Worm (Caenorhabditis elegans): Measurements from ENCODE around the gene rpl-6.

rpl-6 gene

ce11 chrIII:7181822-7182221 lies 26.4 kb upstream of the rpl-6 start, which contains the start of gene epg-4 (continued):
- TF ChIP-seq ceh-82 (tag; optimal IDR thresholded peaks at IDR 0.05) (no peak), nhr-41 (GFP tag; IDR thresholded peaks at IDR 0.05) (no peak), mes-2 (tag; optimal IDR thresholded peaks at IDR 0.05; ENCODE audit: poor library complexity, severe bottlenecking) (peak; percentile 66), zfp-2 (tag; optimal IDR thresholded peaks at IDR 0.05) (peak; percentile 33), lin-29 (GFP tag; IDR thresholded peaks at IDR 0.05) (no peak), nhr-10 (tag; optimal IDR thresholded peaks at IDR 0.05) (no peak), ceh-44 (GFP tag; IDR thresholded peaks at IDR 0.05) (no peak), mxl-2 (GFP tag; conservative IDR thresholded peaks at IDR 0.05) (no peak), egl-27 (tag; optimal IDR thresholded peaks at IDR 0.05) (no peak), snpc-1.2 (GFP tag; IDR thresholded peaks at IDR 0.05) (no peak), dmd-8 (GFP tag; IDR thresholded peaks at IDR 0.05) (no peak), mxl-3 (GFP tag; optimal IDR thresholded peaks at IDR 0.05) (peak; percentile 49), pha-4 (GFP tag; IDR thresholded peaks at IDR 0.05) (peak; percentile 63; the same call in 1 of the 2 replicates), pha-4 (tag; optimal IDR thresholded peaks at IDR 0.05) (peak; percentile 31), dmd-6 (GFP tag; IDR thresholded peaks at IDR 0.05) (no peak), tra-1 (GFP tag; IDR thresholded peaks at IDR 0.05) (no peak), php-3 (GFP tag; IDR thresholded peaks at IDR 0.05) (no peak), hlh-11 (tag; optimal IDR thresholded peaks at IDR 0.05) (peak; percentile 65), madf-5 (GFP tag; IDR thresholded peaks at IDR 0.05) (no peak), unc-130 (GFP tag; optimal IDR thresholded peaks at IDR 0.05) (no peak), ctbp-1 (GFP tag; IDR thresholded peaks at IDR 0.05) (peak; percentile 37; the same call in 1 of the 2 replicates), nhr-77 (tag; optimal IDR thresholded peaks at IDR 0.05) (peak; percentile 80), ceh-32 (tag; optimal IDR thresholded peaks at IDR 0.05; ENCODE audit: poor library complexity) (no peak), dmd-9 (GFP tag; IDR thresholded peaks at IDR 0.05) (no peak), D1046.2 (GFP tag; IDR thresholded peaks at IDR 0.05) (no peak), tag-97 (GFP tag; IDR thresholded peaks at IDR 0.05) (no peak), lin-39 (tag; optimal IDR thresholded peaks at IDR 0.05) (no peak), dve-1 (tag; optimal IDR thresholded peaks at IDR 0.05; ENCODE audit: insufficient read depth) (peak; percentile 33), lin-38 (GFP tag; IDR thresholded peaks at IDR 0.05) (peak; percentile 75), ztf-11 (tag; optimal IDR thresholded peaks at IDR 0.05) (no peak), F49E8.2 (tag; optimal IDR thresholded peaks at IDR 0.05; ENCODE audit: borderline replicate concordance) (no peak), egl-43 (GFP tag; IDR thresholded peaks at IDR 0.05) (no peak), daf-12 (tag; optimal IDR thresholded peaks at IDR 0.05) (no peak), nhr-42 (GFP tag; IDR thresholded peaks at IDR 0.05) (no peak)

- peak; percentile 2 for TF ChIP-seq fkh-10 (GFP tag; optimal IDR thresholded peaks at IDR 0.05)
- TF ChIP-seq pha-4 (GFP tag; IDR thresholded peaks at IDR 0.05), result no peak
- TF ChIP-seq pha-4 (tag; optimal IDR thresholded peaks at IDR 0.05), result peak; percentile 3
- TF ChIP-seq mes-2 (tag; optimal IDR thresholded peaks at IDR 0.05; ENCODE audit: poor library complexity, severe bottlenecking), result peak; percentile 89
- TF ChIP-seq T20F7.1 (GFP tag; optimal IDR thresholded peaks at IDR 0.05), result peak; percentile 62
- TF ChIP-seq daf-16 (GFP tag; optimal IDR thresholded peaks at IDR 0.05), result no peak
- TF ChIP-seq daf-16 (tag; optimal IDR thresholded peaks at IDR 0.05), result peak; percentile 66
- peak; percentile 78 for TF ChIP-seq mep-1 (tag; optimal IDR thresholded peaks at IDR 0.05)
- TF ChIP-seq dve-1 (tag; optimal IDR thresholded peaks at IDR 0.05; ENCODE audit: insufficient read depth), result peak; percentile 55
- TF ChIP-seq hlh-11 (tag; optimal IDR thresholded peaks at IDR 0.05), result no peak
- TF ChIP-seq hif-1 (tag; optimal IDR thresholded peaks at IDR 0.05), result peak in 1 of 2 experiments; percentile 47
- peak; percentile 60 for TF ChIP-seq nhr-6 (tag; optimal IDR thresholded peaks at IDR 0.05)
- TF ChIP-seq dpl-1 (GFP tag; optimal IDR thresholded peaks at IDR 0.05), result peak; percentile 55
- peak; percentile 86 for TF ChIP-seq lin-38 (GFP tag; IDR thresholded peaks at IDR 0.05)
- no peak for TF ChIP-seq Y48G9A.11 (GFP tag; IDR thresholded peaks at IDR 0.05)
- peak in 1 of 2 experiments; percentile 86 for TF ChIP-seq lsy-2 (tag; optimal IDR thresholded peaks at IDR 0.05)
- TF ChIP-seq nhr-11 (tag; optimal IDR thresholded peaks at IDR 0.05), result peak; percentile 39
- TF ChIP-seq ama-1 (optimal IDR thresholded peaks at IDR 0.05), result peak; percentile 1
- TF ChIP-seq nhr-77 (tag; optimal IDR thresholded peaks at IDR 0.05), result peak; percentile 32
- TF ChIP-seq snpc-1.2 (GFP tag; IDR thresholded peaks at IDR 0.05), result no peak
- TF ChIP-seq zfp-2 (tag; optimal IDR thresholded peaks at IDR 0.05), result peak; percentile 36
- no peak for TF ChIP-seq lim-7 (GFP tag; IDR thresholded peaks at IDR 0.05)
- peak; percentile 18 for TF ChIP-seq ztf-7 (tag; optimal IDR thresholded peaks at IDR 0.05)
- peak; percentile 72 for TF ChIP-seq lin-13 (GFP tag; optimal IDR thresholded peaks at IDR 0.05)
- peak; percentile 64 for TF ChIP-seq hlh-30 (tag; optimal IDR thresholded peaks at IDR 0.05; ENCODE audit: insufficient read depth)
- peak; percentile 8 for TF ChIP-seq unc-130 (GFP tag; optimal IDR thresholded peaks at IDR 0.05)
Observed at ce11 chrIII:7184022-7184421, 24.2 kb upstream of the rpl-6 start, which contains the start of gene yju-2. Gene yju-2 (plus strand): TSS chrIII:7184336.
